Fruit fly (Drosophila melanogaster) whole organism, embryonic: Measurements from ENCODE around the gene CG5509.

ENCODE experiments used
- Ada2b ChIP-seq: fragments of 200-800 bp; sonication (Bioruptor generic); IDR thresholded peaks from 2 replicates; pipeline ENCODE4 v1.3.6; 2022; ENCODE audit warnings: missing biosample characterization, missing genetic modification characterization
- CG10267 ChIP-seq: fragments of 200-800 bp; sonication (Bioruptor generic); optimal IDR thresholded peaks from 2 replicates; lab custom pipeline; 2018; ENCODE audit warnings: missing biosample characterization, mild to moderate bottlenecking, missing genetic modification characterization, moderate library complexity
- CG11695 ChIP-seq: fragments of 200-800 bp; sonication (Bioruptor generic); IDR thresholded peaks from 3 replicates; pipeline ENCODE4 v1.3.6; 2022; ENCODE audit warnings: missing biosample characterization, missing genetic modification characterization
- CG15514 ChIP-seq: fragments of 200-800 bp; sonication (Bioruptor generic); optimal IDR thresholded peaks from 3 replicates; lab custom pipeline; 2017; ENCODE audit warnings: missing biosample characterization, missing genetic modification characterization, mild to moderate bottlenecking, moderate library complexity, missing genetic modification reagents
- CG17361 ChIP-seq: fragments of 200-800 bp; sonication (Bioruptor generic); IDR thresholded peaks from 3 replicates; pipeline ENCODE4 v1.3.6; 2022; ENCODE audit warnings: missing biosample characterization, missing genetic modification characterization
- CG17612 ChIP-seq: fragments of 200-800 bp; sonication (Bioruptor generic); IDR thresholded peaks from 2 replicates; pipeline ENCODE4 v1.3.6; 2022; ENCODE audit warnings: missing biosample characterization, missing genetic modification characterization
- CG2678 ChIP-seq: fragments of 200-800 bp; sonication (Bioruptor generic); optimal IDR thresholded peaks from 3 replicates; lab custom pipeline; 2019; ENCODE audit warnings: missing biosample characterization, mild to moderate bottlenecking, missing genetic modification characterization, moderate library complexity
- CG31388 ChIP-seq: fragments of 200-800 bp; sonication (Bioruptor generic); optimal IDR thresholded peaks from 2 replicates; lab custom pipeline; 2016; ENCODE audit warnings: missing biosample characterization, missing genetic modification characterization
- CG32767 ChIP-seq: fragments of 200-800 bp; sonication (Bioruptor generic); IDR thresholded peaks from 2 replicates; pipeline ENCODE4 v1.3.6; 2022; ENCODE audit warnings: missing biosample characterization, missing genetic modification characterization
- CG33213 ChIP-seq: fragments of 200-800 bp; sonication (Bioruptor generic); optimal IDR thresholded peaks from 3 replicates; lab custom pipeline; 2016; ENCODE audit warnings: missing biosample characterization, missing genetic modification characterization
- CG3407 ChIP-seq: fragments of 200-800 bp; sonication (Bioruptor generic); optimal IDR thresholded peaks from 2 replicates; lab custom pipeline; 2018; ENCODE audit warnings: missing biosample characterization, mild to moderate bottlenecking, missing genetic modification characterization
- CG6765 ChIP-seq: fragments of 200-800 bp; sonication (Bioruptor generic); optimal IDR thresholded peaks from 3 replicates; lab custom pipeline; 2017; ENCODE audit warnings: missing biosample characterization, mild to moderate bottlenecking, missing genetic modification characterization
- CG6813 ChIP-seq: fragments of 200-800 bp; sonication (Bioruptor generic); optimal IDR thresholded peaks from 2 replicates; lab custom pipeline; 2017; ENCODE audit warnings: missing biosample characterization, missing genetic modification characterization, mild to moderate bottlenecking, moderate library complexity, missing genetic modification reagents
- CG7271 ChIP-seq: fragments of 200-800 bp; sonication (Bioruptor generic); optimal IDR thresholded peaks from 2 replicates; lab custom pipeline; 2018; ENCODE audit warnings: missing biosample characterization, mild to moderate bottlenecking, missing genetic modification characterization, moderate library complexity
- CG7372 ChIP-seq: fragments of 200-800 bp; sonication (Bioruptor generic); IDR thresholded peaks from 2 replicates; pipeline ENCODE4 v1.3.6; 2022; ENCODE audit warnings: missing biosample characterization, missing genetic modification characterization
- CG7928 ChIP-seq: fragments of 200-800 bp; sonication (Bioruptor generic); optimal IDR thresholded peaks from 2 replicates; lab custom pipeline; 2017; ENCODE audit warnings: missing biosample characterization, mild to moderate bottlenecking, missing genetic modification characterization
- CHES-1-like ChIP-seq: fragments of 200-800 bp; sonication (Bioruptor generic); optimal IDR thresholded peaks from 2 replicates; lab custom pipeline; 2016; ENCODE audit warnings: missing biosample characterization, missing genetic modification characterization
- D19A ChIP-seq: fragments of 200-800 bp; optimal IDR thresholded peaks from 3 replicates; lab custom pipeline; 2019; ENCODE audit warnings: missing biosample characterization, mild to moderate bottlenecking, missing genetic modification characterization, moderate library complexity
- Deaf1 ChIP-seq: fragments of 200-800 bp; optimal IDR thresholded peaks from 3 replicates; lab custom pipeline; 2019; ENCODE audit warnings: missing biosample characterization, mild to moderate bottlenecking, missing genetic modification characterization, moderate library complexity
- Dip3 ChIP-seq: fragments of 200-800 bp; sonication (Bioruptor generic); optimal IDR thresholded peaks from 3 replicates; lab custom pipeline; 2016; ENCODE audit warnings: missing biosample characterization, missing genetic modification characterization
- Doc2 ChIP-seq: fragments of 200-800 bp; sonication (Bioruptor generic); IDR thresholded peaks from 2 replicates; pipeline ENCODE4 v1.3.6; 2022; ENCODE audit warnings: missing biosample characterization, missing genetic modification characterization
- Dp ChIP-seq: fragments of 200-800 bp; sonication (Bioruptor generic); optimal IDR thresholded peaks from 2 replicates; lab custom pipeline; 2018; ENCODE audit warnings: missing biosample characterization, mild to moderate bottlenecking, missing genetic modification characterization, moderate library complexity
- E2f2 ChIP-seq: fragments of 200-800 bp; sonication (Bioruptor generic); IDR thresholded peaks from 2 replicates; pipeline ENCODE4 v1.3.6; 2022; ENCODE audit warnings: missing biosample characterization, missing genetic modification characterization
- Eip74EF ChIP-seq, 2 experiments: fragments of 200-800 bp in 1 of 2; fragments of >200 bp in 1 of 2; sonication (Bioruptor generic) in 1 of 2; optimal IDR thresholded peaks; 2 replicates each; lab custom pipeline; 2017 to 2019; ENCODE audit warnings: missing biosample characterization in 2 of 2, missing genetic modification characterization in 2 of 2, mild to moderate bottlenecking in 1 of 2, moderate library complexity in 1 of 2
- Ets65A ChIP-seq: fragments of 200-800 bp; sonication (Bioruptor generic); peaks from one replicate; lab custom pipeline; 2016; ENCODE audit warnings: missing biosample characterization, missing genetic modification characterization
- Fer1 ChIP-seq: fragments of 200-800 bp; sonication (Bioruptor generic); optimal IDR thresholded peaks from 2 replicates; lab custom pipeline; 2017; ENCODE audit warnings: missing biosample characterization, mild to moderate bottlenecking, missing genetic modification characterization
- Fer3 ChIP-seq: fragments of 200-800 bp; sonication (Bioruptor generic); optimal IDR thresholded peaks from 2 replicates; lab custom pipeline; 2018; ENCODE audit warnings: missing biosample characterization, mild to moderate bottlenecking, missing genetic modification characterization, moderate library complexity
- Hsf ChIP-seq: fragments of 200-800 bp; sonication (Bioruptor generic); optimal IDR thresholded peaks from 3 replicates; lab custom pipeline; 2016; ENCODE audit warnings: missing biosample characterization, missing genetic modification characterization
- Kr ChIP-seq: fragments of 200-800 bp; sonication (Bioruptor generic); optimal IDR thresholded peaks from 2 replicates; lab custom pipeline; 2017; ENCODE audit warnings: missing biosample characterization, mild to moderate bottlenecking, missing genetic modification characterization
- Meics ChIP-seq: fragments of 200-800 bp; sonication (Bioruptor generic); optimal IDR thresholded peaks from 2 replicates; lab custom pipeline; 2017; ENCODE audit warnings: missing biosample characterization, mild to moderate bottlenecking, missing genetic modification characterization
- Opbp ChIP-seq: fragments of 200-800 bp; sonication (Bioruptor generic); IDR thresholded peaks from 3 replicates; pipeline ENCODE4 v1.3.6; 2022; ENCODE audit warnings: missing biosample characterization, missing genetic modification characterization; ENCODE audit not compliant: partially characterized antibody
- Pdp1 ChIP-seq, 2 experiments: fragments of 200-800 bp; sonication (Bioruptor generic); optimal IDR thresholded peaks; 3 replicates each; lab custom pipeline; 2016; ENCODE audit warnings: missing biosample characterization in 2 of 2, missing genetic modification characterization in 2 of 2, mild to moderate bottlenecking in 1 of 2, moderate library complexity in 1 of 2
- Sry-β ChIP-seq: fragments of 200-800 bp; sonication (Bioruptor generic); optimal IDR thresholded peaks from 2 replicates; lab custom pipeline; 2018; ENCODE audit warnings: missing biosample characterization, mild to moderate bottlenecking, missing genetic modification characterization, moderate library complexity
- btn ChIP-seq: fragments of 200-800 bp; sonication (Bioruptor generic); optimal IDR thresholded peaks from 2 replicates; lab custom pipeline; 2016; ENCODE audit warnings: missing biosample characterization, missing genetic modification characterization
- chn ChIP-seq: fragments of 200-800 bp; sonication (Bioruptor generic); optimal IDR thresholded peaks from 2 replicates; lab custom pipeline; 2016; ENCODE audit warnings: missing biosample characterization, missing genetic modification characterization
- ci ChIP-seq: fragments of 200-800 bp; sonication (Bioruptor generic); IDR thresholded peaks from 3 replicates; pipeline ENCODE4 v1.3.6; 2022; ENCODE audit warnings: missing biosample characterization, missing genetic modification characterization
- dm ChIP-seq: fragments of 200-800 bp; sonication (Bioruptor generic); optimal IDR thresholded peaks from 3 replicates; lab custom pipeline; 2016; ENCODE audit warnings: missing biosample characterization, missing genetic modification characterization
- exex ChIP-seq: fragments of 200-800 bp; sonication (Bioruptor generic); optimal IDR thresholded peaks from 4 replicates; lab custom pipeline; 2018; ENCODE audit warnings: missing biosample characterization, mild to moderate bottlenecking, missing genetic modification characterization, moderate library complexity
- gem ChIP-seq: fragments of 200-800 bp; sonication (Bioruptor generic); optimal IDR thresholded peaks from 2 replicates; lab custom pipeline; 2019; ENCODE audit warnings: missing biosample characterization, mild to moderate bottlenecking, missing genetic modification characterization, moderate library complexity
- lbe ChIP-seq: fragments of 200-800 bp; sonication (Bioruptor generic); optimal IDR thresholded peaks from 2 replicates; lab custom pipeline; 2016; ENCODE audit warnings: missing biosample characterization, mild to moderate bottlenecking, missing genetic modification characterization
- nom ChIP-seq: fragments of 200-800 bp; sonication (Bioruptor generic); optimal IDR thresholded peaks from 2 replicates; lab custom pipeline; 2017; ENCODE audit warnings: missing biosample characterization, missing genetic modification characterization, mild to moderate bottlenecking, moderate library complexity, missing genetic modification reagents
- phol ChIP-seq: fragments of 200-800 bp; sonication (Bioruptor generic); optimal IDR thresholded peaks from 3 replicates; lab custom pipeline; 2018; ENCODE audit warnings: missing biosample characterization, mild to moderate bottlenecking, missing genetic modification characterization, moderate library complexity
- row ChIP-seq: fragments of 200-800 bp; sonication (Bioruptor generic); IDR thresholded peaks from 3 replicates; pipeline ENCODE4 v1.3.6; 2022; ENCODE audit warnings: missing biosample characterization, missing genetic modification characterization
- schlank ChIP-seq: fragments of 200-800 bp; sonication (Bioruptor generic); optimal IDR thresholded peaks from 2 replicates; lab custom pipeline; 2018; ENCODE audit warnings: missing biosample characterization, mild to moderate bottlenecking, missing genetic modification characterization
- slou ChIP-seq: fragments of 200-800 bp; sonication (Bioruptor generic); optimal IDR thresholded peaks from 3 replicates; lab custom pipeline; 2016; ENCODE audit warnings: missing biosample characterization, missing genetic modification characterization
- so ChIP-seq: fragments of 200-800 bp; sonication (Bioruptor generic); IDR thresholded peaks from 3 replicates; pipeline ENCODE4 v1.3.6; 2022; ENCODE audit warnings: missing biosample characterization, missing genetic modification characterization
- tap ChIP-seq: fragments of 200-800 bp; optimal IDR thresholded peaks from 3 replicates; lab custom pipeline; 2019; ENCODE audit warnings: missing biosample characterization, mild to moderate bottlenecking, missing genetic modification characterization, moderate library complexity
- trem ChIP-seq: fragments of 200-800 bp; optimal IDR thresholded peaks from 3 replicates; lab custom pipeline; 2019; ENCODE audit warnings: missing biosample characterization, mild to moderate bottlenecking, missing genetic modification characterization, moderate library complexity

The CG5509 gene

dm6 chr3R:12406235-12407196 is 45.7 kb upstream of the CG5509 start, which contains the start of gene CG5167 (continued):
- TF ChIP-seq Ada2b (GFP tag; lab: Robert Waterston, UW) (no peak), btn (GFP tag; lab: Kevin White, UChicago) (no peak), Dp (GFP tag; lab: Kevin White, UChicago) (peak; percentile 45), so (0 out of 3 replicates have a peak, but pooled peaks have one; percentile 21), schlank (tag; lab: Kevin White, UChicago) (no peak), CG7271 (tag; lab: Kevin White, UChicago) (no peak), CG7928 (GFP tag; lab: Kevin White, UChicago) (no peak), CG2678 (tag; lab: Kevin White, UChicago) (peak; percentile 61), Pdp1 (GFP tag; optimal IDR thresholded peaks at IDR 0.05; lab: Kevin White, UChicago) (peak in 1 of 2 experiments; percentile 16), slou (GFP tag; lab: Kevin White, UChicago) (no peak), tap (tag; lab: Kevin White, UChicago) (peak; percentile 60), CG31388 (no peak), row (GFP tag; lab: Robert Waterston, UW) (peak; percentile 70), Meics (GFP tag; lab: Kevin White, UChicago) (peak; percentile 38), D19A (tag; lab: Kevin White, UChicago) (peak; percentile 51), dm (GFP tag; lab: Kevin White, UChicago) (no peak), lbe (GFP tag; lab: Kevin White, UChicago) (peak; percentile 12), gem (tag; lab: Kevin White, UChicago) (peak; percentile 78), Deaf1 (peak; percentile 50), ci (GFP tag; lab: Robert Waterston, UW) (peak; percentile 43; the same call in 1 of the 3 replicates), chn (GFP tag; lab: Kevin White, UChicago) (no peak), Ets65A (GFP tag; lab: Kevin White, UChicago) (peak; percentile 44), CG17612 (no peak), Kr (GFP tag; lab: Kevin White, UChicago) (no peak), CG32767 (GFP tag; lab: Robert Waterston, UW) (no peak), nom (GFP tag; lab: Kevin White, UChicago) (peak; percentile 95), Eip74EF (GFP tag; optimal IDR thresholded peaks at IDR 0.05; lab: Kevin White, UChicago) (no peak), CG6765 (peak; percentile 44), CG17361 (GFP tag; lab: Robert Waterston, UW) (peak; percentile 38; the same call in 1 of the 3 replicates), exex (peak; percentile 89), CG11695 (GFP tag; lab: Robert Waterston, UW) (peak; percentile 27; the same call in 1 of the 3 replicates), Fer1 (GFP tag; lab: Kevin White, UChicago) (peak; percentile 58), Dip3 (GFP tag; lab: Kevin White, UChicago) (peak; percentile 7), CG7372 (GFP tag; lab: Robert Waterston, UW) (no peak), Opbp (GFP tag; lab: Robert Waterston, UW) (no peak)

dm6 chr3R:12408160-12408559 is 44.1 kb upstream of the CG5509 start, which contains the start of gene CG5196:
Gene CG5196, plus strand, starts transcription at chr3R:12408316.
- TF ChIP-seq Hsf (GFP tag; lab: Kevin White, UChicago) (no peak), CG10267 (tag; lab: Kevin White, UChicago) (peak; percentile 62), trem (tag; lab: Kevin White, UChicago) (peak; percentile 76), so (0 out of 3 replicates have a peak, but pooled peaks have one; percentile 25), Fer3 (tag; lab: Kevin White, UChicago) (peak; percentile 13), E2f2 (GFP tag; lab: Robert Waterston, UW) (peak; percentile 87), CG6813 (GFP tag; lab: Kevin White, UChicago) (no peak), CG33213 (GFP tag; lab: Kevin White, UChicago) (no peak), Doc2 (GFP tag; lab: Robert Waterston, UW) (no peak), nom (GFP tag; lab: Kevin White, UChicago) (peak; percentile 45), ci (GFP tag; lab: Robert Waterston, UW) (no peak; the same call in 2 of the 3 replicates), phol (tag; lab: Kevin White, UChicago) (no peak), Sry-β (GFP tag; lab: Kevin White, UChicago) (peak; percentile 34), CG3407 (no peak), CHES-1-like (GFP tag; lab: Kevin White, UChicago) (peak; percentile 40), CG15514 (GFP tag; lab: Kevin White, UChicago) (peak; percentile 99)
